Worm (Caenorhabditis elegans) whole organism, late embryonic: ENCODE results near the gene phg-1.

Experiments
- C08G9.2 ChIP-seq: sonication (generic microtip); optimal IDR thresholded peaks from 2 replicates; lab custom pipeline; 2016; ENCODE audit warnings: mild to moderate bottlenecking, missing genetic modification characterization, moderate library complexity, missing compliant biosample characterization
- C38D4.7 ChIP-seq: fragments of 200-800 bp; sonication (Bioruptor generic); optimal IDR thresholded peaks from 2 replicates; lab custom pipeline; 2018; ENCODE audit warnings: mild to moderate bottlenecking, missing genetic modification characterization, moderate library complexity, missing compliant biosample characterization
- F13H6.1 ChIP-seq: sonication (generic microtip); optimal IDR thresholded peaks from 2 replicates; lab custom pipeline; 2016; ENCODE audit warnings: missing genetic modification characterization, missing compliant biosample characterization
- K09A11.1 ChIP-seq: sonication (generic microtip); optimal IDR thresholded peaks from 2 replicates; lab custom pipeline; 2017; ENCODE audit warnings: antibody characterized with exemption, mild to moderate bottlenecking, missing genetic modification characterization, missing compliant biosample characterization; ENCODE audit not compliant: insufficient read depth
- T23F11.4 ChIP-seq: fragments of 200-800 bp; sonication (Bioruptor generic); optimal IDR thresholded peaks from 2 replicates; lab custom pipeline; 2018; ENCODE audit warnings: mild to moderate bottlenecking, missing genetic modification characterization, missing compliant biosample characterization
- Y22D7AL.16 ChIP-seq: sonication (generic microtip); optimal IDR thresholded peaks from 2 replicates; lab custom pipeline; 2016; ENCODE audit warnings: missing genetic modification characterization, missing compliant biosample characterization
- ahr-1 ChIP-seq: sonication (generic microtip); optimal IDR thresholded peaks from 2 replicates; lab custom pipeline; 2016; ENCODE audit warnings: missing genetic modification characterization, missing compliant biosample characterization
- ceh-19 ChIP-seq: fragments of 200-800 bp; sonication (Bioruptor generic); optimal IDR thresholded peaks from 2 replicates; lab custom pipeline; 2018; ENCODE audit warnings: mild to moderate bottlenecking, missing genetic modification characterization, missing compliant biosample characterization
- ceh-24 ChIP-seq: sonication (generic microtip); optimal IDR thresholded peaks from 2 replicates; lab custom pipeline; 2016; ENCODE audit warnings: mild to moderate bottlenecking, missing genetic modification characterization, missing compliant biosample characterization
- ceh-31 ChIP-seq: sonication (generic microtip); optimal IDR thresholded peaks from 2 replicates; lab custom pipeline; 2016; ENCODE audit warnings: missing genetic modification characterization, missing compliant biosample characterization
- ceh-48 ChIP-seq: sonication (generic microtip); optimal IDR thresholded peaks from 2 replicates; lab custom pipeline; 2016; ENCODE audit warnings: missing genetic modification characterization, inconsistent platforms, missing compliant biosample characterization
- ceh-6 ChIP-seq: fragments of 200-800 bp; sonication (Bioruptor generic); optimal IDR thresholded peaks from 2 replicates; lab custom pipeline; 2018; ENCODE audit warnings: mild to moderate bottlenecking, missing genetic modification characterization, missing compliant biosample characterization
- ceh-9 ChIP-seq: sonication (generic microtip); optimal IDR thresholded peaks from 2 replicates; lab custom pipeline; 2016; ENCODE audit warnings: mild to moderate bottlenecking, missing genetic modification characterization, inconsistent platforms, missing compliant biosample characterization
- che-1 ChIP-seq: sonication (generic microtip); optimal IDR thresholded peaks from 2 replicates; lab custom pipeline; 2016; ENCODE audit warnings: mild to moderate bottlenecking, missing genetic modification characterization, missing compliant biosample characterization
- dmd-4 ChIP-seq: sonication (generic microtip); optimal IDR thresholded peaks from 2 replicates; lab custom pipeline; 2016; ENCODE audit warnings: borderline replicate concordance, missing genetic modification characterization, missing compliant biosample characterization
- dve-1 ChIP-seq: sonication (generic microtip); optimal IDR thresholded peaks from 2 replicates; lab custom pipeline; 2017; ENCODE audit warnings: antibody characterized with exemption, mild to moderate bottlenecking, missing genetic modification characterization, missing compliant biosample characterization
- elt-2 ChIP-seq: sonication (generic microtip); optimal IDR thresholded peaks from 2 replicates; lab custom pipeline; 2016; ENCODE audit warnings: missing genetic modification reagents, missing genetic modification characterization, missing compliant biosample characterization
- ets-4 ChIP-seq: sonication (generic microtip); optimal IDR thresholded peaks from 2 replicates; lab custom pipeline; 2016; ENCODE audit warnings: missing genetic modification characterization, missing compliant biosample characterization
- eyg-1 ChIP-seq: sonication (generic microtip); optimal IDR thresholded peaks from 2 replicates; lab custom pipeline; 2016; ENCODE audit warnings: missing genotype, missing genetic modification characterization, missing compliant biosample characterization
- fkh-10 ChIP-seq: fragments of 150-350 bp; optimal IDR thresholded peaks from 2 replicates; lab custom pipeline; 2014; ENCODE audit warnings: missing biosample characterization, missing genetic modification reagents, missing genetic modification characterization
- fkh-6 ChIP-seq: sonication (generic microtip); optimal IDR thresholded peaks from 2 replicates; lab custom pipeline; 2016; ENCODE audit warnings: missing genetic modification characterization, missing compliant biosample characterization
- gmeb-2 ChIP-seq: sonication (generic microtip); optimal IDR thresholded peaks from 2 replicates; lab custom pipeline; 2016; ENCODE audit warnings: missing genetic modification characterization, inconsistent platforms, missing compliant biosample characterization
- hlh-15 ChIP-seq: sonication (generic microtip); optimal IDR thresholded peaks from 2 replicates; lab custom pipeline; 2016; ENCODE audit warnings: missing genetic modification characterization, missing compliant biosample characterization
- hlh-30 ChIP-seq: sonication (generic microtip); optimal IDR thresholded peaks from 2 replicates; lab custom pipeline; 2017; ENCODE audit warnings: antibody characterized with exemption, missing genetic modification characterization, missing compliant biosample characterization; ENCODE audit not compliant: insufficient read depth
- hlh-6 ChIP-seq: sonication (generic microtip); optimal IDR thresholded peaks from 2 replicates; lab custom pipeline; 2016; ENCODE audit warnings: missing genotype, missing genetic modification characterization, missing compliant biosample characterization
- mec-3 ChIP-seq: sonication (generic microtip); optimal IDR thresholded peaks from 2 replicates; lab custom pipeline; 2016; ENCODE audit warnings: borderline replicate concordance, missing genetic modification characterization, missing compliant biosample characterization
- nfya-1 ChIP-seq: sonication (generic microtip); optimal IDR thresholded peaks from 2 replicates; lab custom pipeline; 2017; ENCODE audit warnings: missing genetic modification characterization, mild to moderate bottlenecking, missing compliant biosample characterization, antibody characterized with exemption, moderate library complexity
- nhr-11 ChIP-seq: fragments of 150-350 bp; optimal IDR thresholded peaks from 2 replicates; lab custom pipeline; 2014; ENCODE audit warnings: missing biosample characterization, missing genetic modification characterization
- nhr-232 ChIP-seq: sonication (generic microtip); optimal IDR thresholded peaks from 2 replicates; lab custom pipeline; 2016; ENCODE audit warnings: missing genetic modification characterization, missing compliant biosample characterization
- npax-4 ChIP-seq: sonication (generic microtip); optimal IDR thresholded peaks from 2 replicates; lab custom pipeline; 2016; ENCODE audit warnings: missing genetic modification characterization, missing compliant biosample characterization
- odd-2 ChIP-seq: sonication (generic microtip); optimal IDR thresholded peaks from 2 replicates; lab custom pipeline; 2017; ENCODE audit warnings: antibody characterized with exemption, mild to moderate bottlenecking, missing genetic modification characterization, missing compliant biosample characterization
- pag-3 ChIP-seq: sonication (generic microtip); optimal IDR thresholded peaks from 2 replicates; lab custom pipeline; 2016; ENCODE audit warnings: missing compliant biosample characterization, missing genetic modification characterization, borderline replicate concordance
- pat-9 ChIP-seq: fragments of 200-800 bp; sonication (Bioruptor generic); optimal IDR thresholded peaks from 2 replicates; lab custom pipeline; 2018; ENCODE audit warnings: mild to moderate bottlenecking, missing genetic modification characterization, moderate library complexity, missing compliant biosample characterization
- pax-1 ChIP-seq: fragments of 150-350 bp; optimal IDR thresholded peaks from 2 replicates; lab custom pipeline; 2014; ENCODE audit warnings: missing biosample characterization, missing genetic modification characterization
- pha-2 ChIP-seq: sonication (generic microtip); optimal IDR thresholded peaks from 2 replicates; lab custom pipeline; 2017; ENCODE audit warnings: mild to moderate bottlenecking, missing genetic modification characterization, missing compliant biosample characterization
- pha-4 ChIP-seq: fragments of 150-350 bp; optimal IDR thresholded peaks from 2 replicates; lab custom pipeline; 2018; ENCODE audit warnings: missing biosample characterization, missing genetic modification reagents, missing genetic modification characterization
- pqm-1 ChIP-seq: sonication (generic microtip); optimal IDR thresholded peaks from 2 replicates; lab custom pipeline; 2016; ENCODE audit warnings: missing genetic modification characterization, missing compliant biosample characterization
- rnt-1 ChIP-seq: sonication (generic microtip); optimal IDR thresholded peaks from 2 replicates; lab custom pipeline; 2016; ENCODE audit warnings: missing genetic modification characterization, missing compliant biosample characterization
- sox-4 ChIP-seq: sonication (generic microtip); optimal IDR thresholded peaks from 2 replicates; lab custom pipeline; 2017; ENCODE audit warnings: mild to moderate bottlenecking, missing genetic modification characterization, inconsistent platforms, missing compliant biosample characterization
- tbx-2 ChIP-seq: sonication (generic microtip); optimal IDR thresholded peaks from 2 replicates; lab custom pipeline; 2016; ENCODE audit warnings: missing genetic modification characterization, missing compliant biosample characterization
- tbx-7 ChIP-seq: sonication (generic microtip); optimal IDR thresholded peaks from 2 replicates; lab custom pipeline; 2016; ENCODE audit warnings: missing genotype, missing genetic modification characterization, missing compliant biosample characterization
- unc-3 ChIP-seq, 2 experiments: fragments of 200-800 bp in 1 of 2; sonication (Bioruptor generic) in 1 of 2; sonication (generic microtip) in 1 of 2; conservative IDR thresholded peaks in 1 of 2; optimal IDR thresholded peaks in 1 of 2; 2 replicates each; pipeline versions ENCODE4 v1.3.6 to Lab custom; 2016 to 2022; ENCODE audit warnings: missing compliant biosample characterization in 2 of 2, missing genetic modification characterization in 2 of 2, missing genetic modification reagents in 1 of 2
- unc-42 ChIP-seq: sonication (generic microtip); optimal IDR thresholded peaks from 2 replicates; lab custom pipeline; 2016; ENCODE audit warnings: missing genotype, missing genetic modification characterization, missing compliant biosample characterization
- ztf-16 ChIP-seq: sonication (generic microtip); optimal IDR thresholded peaks from 2 replicates; lab custom pipeline; 2017; ENCODE audit warnings: missing genetic modification characterization, missing compliant biosample characterization

Gene phg-1

ce11 chrII:10166365-10166764, 28.9 kb downstream of the phg-1 start:
- TF ChIP-seq rnt-1 (no peak), tbx-7 (no peak), Y22D7AL.16 (tag; lab: Kevin White, UChicago) (no peak), fkh-6 (tag; lab: Kevin White, UChicago) (no peak), pqm-1 (tag; lab: Kevin White, UChicago) (no peak), gmeb-2 (no peak), hlh-15 (tag; lab: Kevin White, UChicago) (no peak), tbx-2 (tag; lab: Kevin White, UChicago) (no peak)

ce11 chrII:10167731-10168130, 30.3 kb downstream of the phg-1 start:
- TF ChIP-seq eyg-1 (tag; lab: Kevin White, UChicago) = no peak
- no peak for TF ChIP-seq T23F11.4 (GFP tag; lab: Kevin White, UChicago)
- TF ChIP-seq che-1 = no peak
- no peak for TF ChIP-seq dmd-4 (tag; lab: Kevin White, UChicago)
- no peak for TF ChIP-seq odd-2 (tag; lab: Kevin White, UChicago)

ce11 chrII:10168905-10169782, 31.7 kb downstream of the phg-1 start, which contains the start of gene daf-19:
daf-19 (minus strand) TSS chrII:10169346.
- TF ChIP-seq sox-4 = peak; percentile 78
- TF ChIP-seq pha-2 (tag; lab: Kevin White, UChicago) = peak; percentile 68
- peak; percentile 84 for TF ChIP-seq ceh-31 (tag; lab: Kevin White, UChicago)
- TF ChIP-seq ztf-16 = peak; percentile 37
- peak; percentile 39 for TF ChIP-seq nhr-11
- peak; percentile 42 for TF ChIP-seq eyg-1 (tag; lab: Kevin White, UChicago)
- TF ChIP-seq ceh-19 (GFP tag; lab: Kevin White, UChicago) = peak; percentile 88
- peak; percentile 90 for TF ChIP-seq hlh-6 (tag; lab: Kevin White, UChicago)
- TF ChIP-seq pat-9 (tag; lab: Kevin White, UChicago) = no peak
- TF ChIP-seq ceh-48 = peak; percentile 74
- TF ChIP-seq mec-3 (tag; lab: Kevin White, UChicago) = no peak
- peak; percentile 50 for TF ChIP-seq C08G9.2 (tag; lab: Kevin White, UChicago)
- TF ChIP-seq T23F11.4 (GFP tag; lab: Kevin White, UChicago) = peak; percentile 69
- peak; percentile 57 for TF ChIP-seq F13H6.1 (tag; lab: Kevin White, UChicago)
- TF ChIP-seq pag-3 = no peak
- TF ChIP-seq nhr-232 (tag; lab: Kevin White, UChicago) = no peak
- TF ChIP-seq K09A11.1 (tag; lab: Kevin White, UChicago) = peak; percentile 41
- TF ChIP-seq fkh-10 (GFP tag; lab: Kevin White, UChicago) = no peak
- TF ChIP-seq nfya-1 (tag; lab: Kevin White, UChicago) = peak; percentile 79
- no peak for TF ChIP-seq ceh-6 (GFP tag; lab: Kevin White, UChicago)
- no peak for TF ChIP-seq ceh-24
- peak; percentile 54 for TF ChIP-seq ets-4 (tag; lab: Kevin White, UChicago)
- peak; percentile 52 for TF ChIP-seq dmd-4 (tag; lab: Kevin White, UChicago)
- no peak for TF ChIP-seq hlh-15 (tag; lab: Kevin White, UChicago)
- TF ChIP-seq odd-2 (tag; lab: Kevin White, UChicago) = no peak
- TF ChIP-seq tbx-2 (tag; lab: Kevin White, UChicago) = peak; percentile 91
- TF ChIP-seq C38D4.7 = peak; percentile 69
- peak; percentile 45 for TF ChIP-seq gmeb-2
- no peak for TF ChIP-seq pax-1 (tag; lab: Kevin White, UChicago)
- TF ChIP-seq dve-1 (tag; lab: Kevin White, UChicago) = peak; percentile 55
- no peak for TF ChIP-seq npax-4 (tag; lab: Kevin White, UChicago)
- peak; percentile 74 for TF ChIP-seq unc-42 (tag; lab: Kevin White, UChicago)
- no peak for TF ChIP-seq pha-4 (tag; lab: Kevin White, UChicago)
- peak; percentile 30 for TF ChIP-seq elt-2 (tag; lab: Kevin White, UChicago)
- peak; percentile 75 for TF ChIP-seq fkh-6 (tag; lab: Kevin White, UChicago)
- no peak for TF ChIP-seq ahr-1 (tag; lab: Kevin White, UChicago)
- 0 out of 2 replicates have a peak, but pooled peaks have one; percentile 8 for TF ChIP-seq unc-3 (GFP tag; conservative IDR thresholded peaks at IDR 0.05; lab: Robert Waterston, UW)
- TF ChIP-seq unc-3 (tag; optimal IDR thresholded peaks at IDR 0.05; lab: Kevin White, UChicago) = no peak
- no peak for TF ChIP-seq tbx-7
- TF ChIP-seq ceh-9 = no peak
- no peak for TF ChIP-seq hlh-30
